Worm (Caenorhabditis elegans) whole organism, late embryonic: ENCODE measurements around the gene srh-182.
"Not testable (repeated sequence)": the region's sequence is repeated elsewhere in the genome, so short reads cannot be mapped to it uniquely, and the experiment has no call there.

ENCODE experiments used
- K09A11.1 ChIP-seq: sonication (generic microtip); optimal IDR thresholded peaks from 2 replicates; lab custom pipeline; 2017; ENCODE audit warnings: antibody characterized with exemption, mild to moderate bottlenecking, missing genetic modification characterization, missing compliant biosample characterization; ENCODE audit not compliant: insufficient read depth
- T23F11.4 ChIP-seq: fragments of 200-800 bp; sonication (Bioruptor generic); optimal IDR thresholded peaks from 2 replicates; lab custom pipeline; 2018; ENCODE audit warnings: mild to moderate bottlenecking, missing genetic modification characterization, missing compliant biosample characterization
- ceh-2 ChIP-seq: sonication (generic microtip); optimal IDR thresholded peaks from 2 replicates; lab custom pipeline; 2016; ENCODE audit warnings: missing genotype, missing genetic modification characterization, missing compliant biosample characterization
- ceh-22 ChIP-seq: sonication (generic microtip); optimal IDR thresholded peaks from 2 replicates; lab custom pipeline; 2017; ENCODE audit warnings: missing biosample characterization, missing genetic modification characterization
- ceh-24 ChIP-seq: sonication (generic microtip); optimal IDR thresholded peaks from 2 replicates; lab custom pipeline; 2016; ENCODE audit warnings: mild to moderate bottlenecking, missing genetic modification characterization, missing compliant biosample characterization
- ceh-30 ChIP-seq: fragments of 150-350 bp; optimal IDR thresholded peaks from 2 replicates; lab custom pipeline; 2014; ENCODE audit warnings: missing biosample characterization, missing genetic modification characterization
- ceh-31 ChIP-seq: sonication (generic microtip); optimal IDR thresholded peaks from 2 replicates; lab custom pipeline; 2016; ENCODE audit warnings: missing genetic modification characterization, missing compliant biosample characterization
- ceh-6 ChIP-seq: fragments of 200-800 bp; sonication (Bioruptor generic); optimal IDR thresholded peaks from 2 replicates; lab custom pipeline; 2018; ENCODE audit warnings: mild to moderate bottlenecking, missing genetic modification characterization, missing compliant biosample characterization
- che-1 ChIP-seq: sonication (generic microtip); optimal IDR thresholded peaks from 2 replicates; lab custom pipeline; 2016; ENCODE audit warnings: mild to moderate bottlenecking, missing genetic modification characterization, missing compliant biosample characterization
- dve-1 ChIP-seq: sonication (generic microtip); optimal IDR thresholded peaks from 2 replicates; lab custom pipeline; 2017; ENCODE audit warnings: antibody characterized with exemption, mild to moderate bottlenecking, missing genetic modification characterization, missing compliant biosample characterization
- elt-2 ChIP-seq: sonication (generic microtip); optimal IDR thresholded peaks from 2 replicates; lab custom pipeline; 2016; ENCODE audit warnings: missing genetic modification reagents, missing genetic modification characterization, missing compliant biosample characterization
- elt-4 ChIP-seq: sonication (generic microtip); optimal IDR thresholded peaks from 2 replicates; lab custom pipeline; 2016; ENCODE audit warnings: missing genetic modification characterization, missing compliant biosample characterization
- fax-1 ChIP-seq: sonication (generic microtip); optimal IDR thresholded peaks from 2 replicates; lab custom pipeline; 2016; ENCODE audit warnings: missing genotype, missing genetic modification characterization, missing compliant biosample characterization
- fkh-10 ChIP-seq: fragments of 150-350 bp; optimal IDR thresholded peaks from 2 replicates; lab custom pipeline; 2014; ENCODE audit warnings: missing biosample characterization, missing genetic modification reagents, missing genetic modification characterization
- gmeb-2 ChIP-seq: sonication (generic microtip); optimal IDR thresholded peaks from 2 replicates; lab custom pipeline; 2016; ENCODE audit warnings: missing genetic modification characterization, inconsistent platforms, missing compliant biosample characterization
- hlh-6 ChIP-seq: sonication (generic microtip); optimal IDR thresholded peaks from 2 replicates; lab custom pipeline; 2016; ENCODE audit warnings: missing genotype, missing genetic modification characterization, missing compliant biosample characterization
- lim-6 ChIP-seq: sonication (generic microtip); optimal IDR thresholded peaks from 2 replicates; lab custom pipeline; 2016; ENCODE audit warnings: missing genetic modification characterization, missing compliant biosample characterization
- madf-2 ChIP-seq: sonication (generic microtip); optimal IDR thresholded peaks from 2 replicates; lab custom pipeline; 2017; ENCODE audit warnings: missing genetic modification characterization, missing compliant biosample characterization
- mec-3 ChIP-seq: sonication (generic microtip); optimal IDR thresholded peaks from 2 replicates; lab custom pipeline; 2016; ENCODE audit warnings: borderline replicate concordance, missing genetic modification characterization, missing compliant biosample characterization
- nhr-232 ChIP-seq: sonication (generic microtip); optimal IDR thresholded peaks from 2 replicates; lab custom pipeline; 2016; ENCODE audit warnings: missing genetic modification characterization, missing compliant biosample characterization
- pag-3 ChIP-seq: sonication (generic microtip); optimal IDR thresholded peaks from 2 replicates; lab custom pipeline; 2016; ENCODE audit warnings: missing compliant biosample characterization, missing genetic modification characterization, borderline replicate concordance
- pax-1 ChIP-seq: fragments of 150-350 bp; optimal IDR thresholded peaks from 2 replicates; lab custom pipeline; 2014; ENCODE audit warnings: missing biosample characterization, missing genetic modification characterization
- pha-2 ChIP-seq: sonication (generic microtip); optimal IDR thresholded peaks from 2 replicates; lab custom pipeline; 2017; ENCODE audit warnings: mild to moderate bottlenecking, missing genetic modification characterization, missing compliant biosample characterization
- pha-4 ChIP-seq: fragments of 150-350 bp; optimal IDR thresholded peaks from 2 replicates; lab custom pipeline; 2018; ENCODE audit warnings: missing biosample characterization, missing genetic modification reagents, missing genetic modification characterization
- pqm-1 ChIP-seq: sonication (generic microtip); optimal IDR thresholded peaks from 2 replicates; lab custom pipeline; 2016; ENCODE audit warnings: missing genetic modification characterization, missing compliant biosample characterization
- pros-1 ChIP-seq: fragments of 150-350 bp; optimal IDR thresholded peaks from 2 replicates; lab custom pipeline; 2014; ENCODE audit warnings: missing biosample characterization, missing genetic modification reagents, missing genetic modification characterization
- sdc-2 ChIP-seq: sonication (generic microtip); optimal IDR thresholded peaks from 2 replicates; lab custom pipeline; 2016; ENCODE audit warnings: missing genotype, missing genetic modification characterization, missing compliant biosample characterization
- sox-4 ChIP-seq: sonication (generic microtip); optimal IDR thresholded peaks from 2 replicates; lab custom pipeline; 2017; ENCODE audit warnings: mild to moderate bottlenecking, missing genetic modification characterization, inconsistent platforms, missing compliant biosample characterization
- unc-55 ChIP-seq: sonication (generic microtip); optimal IDR thresholded peaks from 2 replicates; lab custom pipeline; 2017; ENCODE audit warnings: missing biosample characterization, missing genetic modification reagents, missing genetic modification characterization
- unc-86 ChIP-seq: sonication (generic microtip); optimal IDR thresholded peaks from 2 replicates; lab custom pipeline; 2016; ENCODE audit warnings: missing genetic modification characterization, missing compliant biosample characterization
- zip-5 ChIP-seq: sonication (generic microtip); optimal IDR thresholded peaks from 2 replicates; lab custom pipeline; 2016; ENCODE audit warnings: missing genetic modification characterization, missing compliant biosample characterization

The srh-182 gene

ce11 chrV:18462365-18462837, 10.9 kb downstream of the srh-182 start, which contains the start of gene ZK228.4:
Gene ZK228.4 (plus strand): TSS chrV:18462787.
- TF ChIP-seq pag-3 (tag; lab: Kevin White, UChicago) (no peak), elt-2 (tag; lab: Kevin White, UChicago) (peak; percentile 2)
- TF ChIP-seq, all 69 proteins: peak for 1

ce11 chrV:18461200-18461728, 12.1 kb downstream of the srh-182 start, which contains the start of gene ZK228.3:
Gene ZK228.3 (minus strand): TSS chrV:18461250.
- no peak for TF ChIP-seq madf-2 (tag; lab: Kevin White, UChicago)
- TF ChIP-seq elt-2 (tag; lab: Kevin White, UChicago) = peak; percentile 92
- no peak for TF ChIP-seq fkh-10 (GFP tag; lab: Kevin White, UChicago)

ce11 chrV:18456574-18456973, 16.7 kb downstream of the srh-182 start, which contains the start of gene ZK228.10:
Gene ZK228.10 (plus strand): TSS chrV:18456874.
- TF ChIP-seq nhr-232 (tag; lab: Kevin White, UChicago) = no peak
- TF ChIP-seq K09A11.1 (tag; lab: Kevin White, UChicago) = no peak
- no peak for TF ChIP-seq ceh-22 (tag; lab: Kevin White, UChicago)
- no peak for TF ChIP-seq zip-5 (tag; lab: Kevin White, UChicago)
- TF ChIP-seq pqm-1 (tag; lab: Kevin White, UChicago) = no peak

ce11 chrV:18444118-18444517, 29.2 kb downstream of the srh-182 start, which contains the start of gene ZK228.1:
Gene ZK228.1 (plus strand): TSS chrV:18444418.
- no peak for TF ChIP-seq pha-2 (tag; lab: Kevin White, UChicago)
- no peak for TF ChIP-seq pha-4
- TF ChIP-seq nhr-232 (tag; lab: Kevin White, UChicago) = no peak
- TF ChIP-seq, all 69 proteins: peak for 0

- TF ChIP-seq ceh-30, lim-6, zip-5 (tag; lab: Kevin White, UChicago): not testable (repeated sequence)
Observed at ce11 chrV:18439469-18439868, 33.8 kb downstream of the srh-182 start, which contains the start of gene ZK262.9. Gene ZK262.9 (plus strand): TSS chrV:18439769.

ce11 chrV:18438081-18438480, 35.2 kb downstream of the srh-182 start, which contains the start of gene ZK262.8:
Gene ZK262.8 (plus strand): TSS chrV:18438381.
- TF ChIP-seq T23F11.4 (GFP tag; lab: Kevin White, UChicago) (no peak), fkh-10 (GFP tag; lab: Kevin White, UChicago) (no peak), ceh-24 (no peak), nhr-232 (tag; lab: Kevin White, UChicago) (no peak), mec-3 (tag; lab: Kevin White, UChicago) (no peak), dve-1 (no peak), pha-2 (tag; lab: Kevin White, UChicago) (no peak), pax-1 (tag; lab: Kevin White, UChicago) (no peak), unc-86 (no peak), madf-2 (tag; lab: Kevin White, UChicago) (no peak)
- TF ChIP-seq, all 69 proteins: peak for 0

- TF ChIP-seq sox-4 (tag; lab: Kevin White, UChicago) = no peak
- TF ChIP-seq ceh-6 (GFP tag; lab: Kevin White, UChicago) = no peak
- no peak for TF ChIP-seq hlh-6 (tag; lab: Kevin White, UChicago)
Observed at ce11 chrV:18434961-18435360, 38.4 kb downstream of the srh-182 start, which contains the start of gene ZK262.20. Gene ZK262.20 (minus strand): TSS chrV:18435061.

ce11 chrV:18431450-18431849, 41.9 kb downstream of the srh-182 start, which contains the start of gene srw-82:
Gene srw-82 (plus strand): TSS chrV:18431750.
- no peak for TF ChIP-seq gmeb-2 (tag; lab: Kevin White, UChicago)
- TF ChIP-seq sdc-2 (tag; lab: Kevin White, UChicago) = no peak
- TF ChIP-seq pag-3 (tag; lab: Kevin White, UChicago) = no peak
- no peak for TF ChIP-seq ceh-2
- no peak for TF ChIP-seq unc-86
- no peak for TF ChIP-seq dve-1
- no peak for TF ChIP-seq ceh-24
- TF ChIP-seq pax-1 (tag; lab: Kevin White, UChicago) = no peak
- TF ChIP-seq hlh-6 (tag; lab: Kevin White, UChicago) = no peak
- TF ChIP-seq T23F11.4 (GFP tag; lab: Kevin White, UChicago) = no peak
- no peak for TF ChIP-seq fax-1 (tag; lab: Kevin White, UChicago)
- no peak for TF ChIP-seq ceh-31 (tag; lab: Kevin White, UChicago)
- no peak for TF ChIP-seq elt-4 (tag; lab: Kevin White, UChicago)
- no peak for TF ChIP-seq pha-2 (tag; lab: Kevin White, UChicago)
- no peak for TF ChIP-seq pros-1 (tag; lab: Kevin White, UChicago)
- no peak for TF ChIP-seq unc-55 (GFP tag; lab: Kevin White, UChicago)
- no peak for TF ChIP-seq che-1 (tag; lab: Kevin White, UChicago)
